Fruit fly (Drosophila melanogaster) whole organism, embryonic: ENCODE data around the gene CG4467.

Experiments used
- Aef1 ChIP-seq: fragments of 200-800 bp; sonication (Bioruptor generic); IDR thresholded peaks from 3 replicates; pipeline ENCODE4 v1.3.6; 2022; ENCODE audit warnings: missing biosample characterization, missing genetic modification characterization
- Atf3 ChIP-seq: fragments of 200-800 bp; sonication (Bioruptor generic); optimal IDR thresholded peaks from 3 replicates; lab custom pipeline; 2016; ENCODE audit warnings: missing biosample characterization, missing genetic modification characterization
- CG11085 ChIP-seq: fragments of 200-800 bp; sonication (Bioruptor generic); IDR thresholded peaks from 2 replicates; pipeline ENCODE4 v1.3.6; 2022; ENCODE audit warnings: missing biosample characterization, missing genetic modification characterization
- CG12659 ChIP-seq: fragments of 200-800 bp; sonication (Bioruptor generic); optimal IDR thresholded peaks from 3 replicates; lab custom pipeline; 2017; ENCODE audit warnings: mild to moderate bottlenecking, missing biosample characterization, missing genetic modification reagents, missing genetic modification characterization
- CG16779 ChIP-seq: fragments of 200-800 bp; sonication (Bioruptor generic); IDR thresholded peaks from 2 replicates; pipeline ENCODE4 v1.3.6; 2022; ENCODE audit warnings: missing biosample characterization, missing genetic modification characterization
- CG17328 ChIP-seq: fragments of 200-800 bp; sonication (Bioruptor generic); IDR thresholded peaks from 2 replicates; pipeline ENCODE4 v1.3.6; 2022; ENCODE audit warnings: missing biosample characterization, missing genetic modification characterization
- CG17912 ChIP-seq: fragments of 200-800 bp; sonication (Bioruptor generic); optimal IDR thresholded peaks from 2 replicates; lab custom pipeline; 2018; ENCODE audit warnings: missing biosample characterization, mild to moderate bottlenecking, missing genetic modification characterization
- CG31365 ChIP-seq: fragments of 200-800 bp; sonication (Bioruptor generic); optimal IDR thresholded peaks from 2 replicates; lab custom pipeline; 2018; ENCODE audit warnings: missing biosample characterization, mild to moderate bottlenecking, missing genetic modification characterization
- CG32772 ChIP-seq: fragments of 200-800 bp; sonication (Bioruptor generic); IDR thresholded peaks from 2 replicates; pipeline ENCODE4 v1.3.6; 2022; ENCODE audit warnings: missing biosample characterization, missing genetic modification characterization
- CG34376 ChIP-seq: fragments of 200-800 bp; sonication (Bioruptor generic); optimal IDR thresholded peaks from 2 replicates; lab custom pipeline; 2018; ENCODE audit warnings: missing biosample characterization, mild to moderate bottlenecking, missing genetic modification characterization
- CG34422 ChIP-seq: fragments of 200-800 bp; sonication (Bioruptor generic); IDR thresholded peaks from 3 replicates; pipeline ENCODE4 v1.3.6; 2022; ENCODE audit warnings: missing biosample characterization, missing genetic modification characterization
- CG3847 ChIP-seq: fragments of 200-800 bp; sonication (Bioruptor generic); IDR thresholded peaks from 2 replicates; pipeline ENCODE4 v1.3.6; 2022; ENCODE audit warnings: missing biosample characterization, missing genetic modification characterization
- CG7786 ChIP-seq: fragments of 200-800 bp; sonication (Bioruptor generic); optimal IDR thresholded peaks from 2 replicates; lab custom pipeline; 2016; ENCODE audit warnings: missing biosample characterization, missing genetic modification characterization
- CG8388 ChIP-seq: fragments of 200-800 bp; sonication (Bioruptor generic); optimal IDR thresholded peaks from 2 replicates; lab custom pipeline; 2019; ENCODE audit warnings: missing biosample characterization, mild to moderate bottlenecking, missing genetic modification characterization, moderate library complexity
- CG8944 ChIP-seq: fragments of 200-800 bp; sonication (Bioruptor generic); optimal IDR thresholded peaks from 3 replicates; lab custom pipeline; 2016; ENCODE audit warnings: missing biosample characterization, missing genetic modification characterization
- CG9727 ChIP-seq: fragments of 200-800 bp; sonication (Bioruptor generic); optimal IDR thresholded peaks from 3 replicates; lab custom pipeline; 2017; ENCODE audit warnings: missing biosample characterization, mild to moderate bottlenecking, missing genetic modification characterization
- CHES-1-like ChIP-seq: fragments of 200-800 bp; sonication (Bioruptor generic); optimal IDR thresholded peaks from 2 replicates; lab custom pipeline; 2016; ENCODE audit warnings: missing biosample characterization, missing genetic modification characterization
- Dad ChIP-seq: fragments of 200-800 bp; sonication (Bioruptor generic); optimal IDR thresholded peaks from 3 replicates; lab custom pipeline; 2016; ENCODE audit warnings: missing biosample characterization, missing genetic modification characterization
- Dip2 ChIP-seq: fragments of 200-800 bp; sonication (Bioruptor generic); IDR thresholded peaks from 2 replicates; pipeline ENCODE4 v1.3.6; 2022; ENCODE audit warnings: missing biosample characterization, missing genetic modification characterization
- Dip3 ChIP-seq: fragments of 200-800 bp; sonication (Bioruptor generic); optimal IDR thresholded peaks from 3 replicates; lab custom pipeline; 2016; ENCODE audit warnings: missing biosample characterization, missing genetic modification characterization
- Hmx ChIP-seq: fragments of 200-800 bp; sonication (Bioruptor generic); optimal IDR thresholded peaks from 2 replicates; lab custom pipeline; 2016; ENCODE audit warnings: missing biosample characterization, missing genetic modification characterization
- Hr3 ChIP-seq: fragments of 200-800 bp; sonication (Bioruptor generic); optimal IDR thresholded peaks from 3 replicates; lab custom pipeline; 2016; ENCODE audit warnings: missing biosample characterization, missing genetic modification characterization
- Hr51 ChIP-seq, 2 experiments: fragments of 200-800 bp; sonication (Bioruptor generic); optimal IDR thresholded peaks; 2 replicates in 1 of 2; 3 replicates in 1 of 2; lab custom pipeline; 2016 to 2018; ENCODE audit warnings: missing biosample characterization in 2 of 2, missing genetic modification characterization in 2 of 2, mild to moderate bottlenecking in 1 of 2, moderate library complexity in 1 of 2
- Lhr ChIP-seq: fragments of 200-800 bp; sonication (Bioruptor generic); optimal IDR thresholded peaks from 3 replicates; lab custom pipeline; 2017; ENCODE audit warnings: mild to moderate bottlenecking, missing biosample characterization, missing genetic modification reagents, missing genetic modification characterization
- Mad ChIP-seq: fragments of 200-800 bp; sonication (Bioruptor generic); optimal IDR thresholded peaks from 2 replicates; lab custom pipeline; 2016; ENCODE audit warnings: missing biosample characterization, missing genetic modification characterization
- NC2α ChIP-seq: fragments of 200-800 bp; sonication (Bioruptor generic); optimal IDR thresholded peaks from 2 replicates; lab custom pipeline; 2016; ENCODE audit warnings: missing biosample characterization, missing genetic modification characterization
- NK7.1 ChIP-seq: fragments of 200-800 bp; sonication (Bioruptor generic); optimal IDR thresholded peaks from 3 replicates; lab custom pipeline; 2016; ENCODE audit warnings: missing biosample characterization, missing genetic modification characterization
- Opbp ChIP-seq: fragments of 200-800 bp; sonication (Bioruptor generic); IDR thresholded peaks from 3 replicates; pipeline ENCODE4 v1.3.6; 2022; ENCODE audit warnings: missing biosample characterization, missing genetic modification characterization; ENCODE audit not compliant: partially characterized antibody
- PHDP ChIP-seq: fragments of 200-800 bp; sonication (Bioruptor generic); optimal IDR thresholded peaks from 3 replicates; lab custom pipeline; 2018; ENCODE audit warnings: missing biosample characterization, mild to moderate bottlenecking, missing genetic modification characterization, moderate library complexity
- Pdp1 ChIP-seq, 2 experiments: fragments of 200-800 bp; sonication (Bioruptor generic); optimal IDR thresholded peaks; 3 replicates each; lab custom pipeline; 2016; ENCODE audit warnings: missing biosample characterization in 2 of 2, missing genetic modification characterization in 2 of 2, mild to moderate bottlenecking in 1 of 2, moderate library complexity in 1 of 2
- Sin3A ChIP-seq: fragments of >200 bp; optimal IDR thresholded peaks from 2 replicates; lab custom pipeline; 2018
- TFAM ChIP-seq: fragments of 200-800 bp; sonication (Bioruptor generic); optimal IDR thresholded peaks from 2 replicates; lab custom pipeline; 2017; ENCODE audit warnings: missing biosample characterization, missing genetic modification characterization, inconsistent platforms
- Trl ChIP-seq, 3 experiments: fragments of >200 bp in 2 of 3; fragments of 200-800 bp in 1 of 3; sonication (Bioruptor generic) in 1 of 3; optimal IDR thresholded peaks; 2 replicates in 1 of 3; 3 replicates in 2 of 3; lab custom pipeline; 2016 to 2017; ENCODE audit warnings: missing biosample characterization in 1 of 3, missing genetic modification characterization in 1 of 3
- amos ChIP-seq: fragments of 200-800 bp; sonication (Bioruptor generic); IDR thresholded peaks from 2 replicates; pipeline ENCODE4 v1.3.6; 2022; ENCODE audit warnings: missing biosample characterization, missing genetic modification characterization; ENCODE audit not compliant: partially characterized antibody
- cwo ChIP-seq: fragments of 200-800 bp; sonication (Bioruptor generic); optimal IDR thresholded peaks from 3 replicates; lab custom pipeline; 2017; ENCODE audit warnings: missing biosample characterization, missing genetic modification characterization, mild to moderate bottlenecking, moderate library complexity, missing genetic modification reagents
- dmrt99B ChIP-seq: fragments of 200-800 bp; sonication (Bioruptor generic); optimal IDR thresholded peaks from 2 replicates; lab custom pipeline; 2018; ENCODE audit warnings: missing biosample characterization, mild to moderate bottlenecking, missing genetic modification characterization, moderate library complexity
- esg ChIP-seq: fragments of 200-800 bp; sonication (Bioruptor generic); conservative IDR thresholded peaks from 2 replicates; pipeline ENCODE4 v1.3.6; 2022; ENCODE audit warnings: missing biosample characterization, missing genetic modification characterization
- hbn ChIP-seq: fragments of 200-800 bp; sonication (Bioruptor generic); IDR thresholded peaks from 2 replicates; pipeline ENCODE4 v1.3.6; 2022; ENCODE audit warnings: missing biosample characterization, missing genetic modification characterization; ENCODE audit not compliant: partially characterized antibody
- insv ChIP-seq, 2 experiments: fragments of 200-800 bp; sonication (Bioruptor generic); optimal IDR thresholded peaks; 3 replicates each; lab custom pipeline; 2016 to 2018; ENCODE audit warnings: missing biosample characterization in 2 of 2, missing genetic modification characterization in 2 of 2
- inv ChIP-seq: fragments of 200-800 bp; sonication (Bioruptor generic); IDR thresholded peaks from 2 replicates; pipeline ENCODE4 v1.3.6; 2022; ENCODE audit warnings: missing biosample characterization, missing genetic modification characterization; ENCODE audit not compliant: partially characterized antibody
- ken ChIP-seq: fragments of 200-800 bp; sonication (Bioruptor generic); IDR thresholded peaks from 3 replicates; pipeline ENCODE4 v1.3.6; 2022; ENCODE audit warnings: missing biosample characterization, missing genetic modification characterization
- lilli ChIP-seq: fragments of 200-800 bp; sonication (Bioruptor generic); optimal IDR thresholded peaks from 3 replicates; lab custom pipeline; 2016; ENCODE audit warnings: missing biosample characterization, missing genetic modification characterization
- mam ChIP-seq: fragments of 200-800 bp; sonication (Bioruptor generic); optimal IDR thresholded peaks from 3 replicates; lab custom pipeline; 2016; ENCODE audit warnings: missing biosample characterization, missing genetic modification characterization
- onecut ChIP-seq: fragments of 200-800 bp; sonication (Bioruptor generic); IDR thresholded peaks from 2 replicates; pipeline ENCODE4 v1.3.6; 2022; ENCODE audit warnings: missing biosample characterization, missing genetic modification characterization
- pan ChIP-seq, 4 experiments: fragments of >200 bp in 3 of 4; fragments of 200-800 bp in 1 of 4; sonication (Bioruptor generic) in 1 of 4; optimal IDR thresholded peaks in 3 of 4; IDR thresholded peaks in 1 of 4; 2 replicates each; pipeline versions ENCODE4 v1.3.6 to Lab custom; 2017 to 2022; ENCODE audit warnings: missing biosample characterization in 2 of 4, missing genetic modification characterization in 2 of 4, mixed read lengths in 1 of 4
- schlank ChIP-seq: fragments of 200-800 bp; sonication (Bioruptor generic); optimal IDR thresholded peaks from 2 replicates; lab custom pipeline; 2018; ENCODE audit warnings: missing biosample characterization, mild to moderate bottlenecking, missing genetic modification characterization
- tio ChIP-seq: fragments of 200-800 bp; sonication (Bioruptor generic); optimal IDR thresholded peaks from 2 replicates; lab custom pipeline; 2017; ENCODE audit warnings: missing biosample characterization, missing genetic modification characterization, inconsistent platforms
- trh ChIP-seq: fragments of 200-800 bp; sonication (Bioruptor generic); optimal IDR thresholded peaks from 2 replicates; lab custom pipeline; 2016; ENCODE audit warnings: missing biosample characterization, missing genetic modification characterization
- twi ChIP-seq: fragments of 200-800 bp; optimal IDR thresholded peaks from 2 replicates; lab custom pipeline; 2019; ENCODE audit warnings: missing biosample characterization, mild to moderate bottlenecking, missing genetic modification characterization, moderate library complexity
- vfl ChIP-seq: fragments of 200-800 bp; sonication (Bioruptor generic); optimal IDR thresholded peaks from 2 replicates; lab custom pipeline; 2016; ENCODE audit warnings: missing biosample characterization, missing genetic modification characterization

CG4467 gene

DNA sequence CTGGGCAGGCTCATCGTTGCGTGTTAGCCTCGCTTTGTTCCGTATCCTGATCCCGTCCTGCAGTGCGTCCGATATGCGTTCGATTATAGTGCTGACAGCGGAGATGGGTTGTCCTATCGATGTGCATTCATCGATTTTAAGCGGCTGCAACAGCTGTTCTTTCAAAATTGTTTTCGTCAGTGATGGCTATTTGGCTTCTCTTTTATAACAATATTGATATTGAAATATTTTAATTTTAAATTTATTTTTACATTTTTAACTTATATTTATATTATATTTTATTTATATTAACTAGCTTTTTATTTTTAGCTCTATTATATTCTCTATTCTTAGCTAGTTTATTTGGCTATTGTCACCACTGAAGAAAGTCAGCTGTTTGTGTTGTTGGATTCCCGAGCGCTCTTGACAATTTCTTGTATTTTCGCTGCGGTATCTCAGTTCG lies 9.3 kb upstream of the CG4467 start, which contains the start of the genes wda and Pex11c (continued):
- TF ChIP-seq vfl (no peak), CHES-1-like (peak; percentile 61), CG3847 (GFP tag; lab: Robert Waterston, UW) (peak; percentile 89), CG16779 (GFP tag; lab: Robert Waterston, UW) (no peak), CG8388 (GFP tag; lab: Kevin White, UChicago) (peak; percentile 93), Sin3A (lab: Kevin White, UChicago) (no peak), Mad (GFP tag; lab: Kevin White, UChicago) (peak; percentile 44), cwo (peak; percentile 73), mam (GFP tag; lab: Kevin White, UChicago) (no peak), CG9727 (GFP tag; lab: Kevin White, UChicago) (peak; percentile 80), NK7.1 (GFP tag; lab: Kevin White, UChicago) (no peak), Lhr (GFP tag; lab: Kevin White, UChicago) (peak; percentile 35), amos (GFP tag; lab: Robert Waterston, UW) (peak; percentile 77), NC2α (GFP tag; lab: Kevin White, UChicago) (no peak), Dip2 (GFP tag; lab: Robert Waterston, UW) (no peak), inv (GFP tag; lab: Robert Waterston, UW) (peak; percentile 59; the same call in 1 of the 2 replicates), Opbp (GFP tag; lab: Robert Waterston, UW) (peak; percentile 77; the same call in 2 of the 3 replicates), insv (GFP tag; optimal IDR thresholded peaks at IDR 0.05; lab: Kevin White, UChicago) (peak in 1 of 2 experiments; percentile 52), tio (GFP tag; lab: Kevin White, UChicago) (peak; percentile 65), CG34376 (GFP tag; lab: Kevin White, UChicago) (no peak), Hmx (GFP tag; lab: Kevin White, UChicago) (no peak), dmrt99B (peak; percentile 86), Hr3 (GFP tag; lab: Kevin White, UChicago) (peak; percentile 91), Dad (no peak), trh (no peak), pan (optimal IDR thresholded peaks at IDR 0.05; lab: Kevin White, UChicago) (no peak), pan (GFP tag; optimal IDR thresholded peaks at IDR 0.05 in 1 of 2, IDR thresholded peaks at IDR 0.05 in 1 of 2) (peak in 1 of 2 experiments; percentile 92), CG32772 (no peak; the same call in 1 of the 2 replicates), CG8944 (GFP tag; lab: Kevin White, UChicago) (no peak), ken (peak; percentile 80), CG7786 (GFP tag; lab: Kevin White, UChicago) (peak; percentile 39), CG17328 (peak; percentile 85), Atf3 (GFP tag; lab: Kevin White, UChicago) (peak; percentile 0), CG12659 (GFP tag; lab: Kevin White, UChicago) (peak; percentile 92), CG34422 (GFP tag; lab: Robert Waterston, UW) (peak; percentile 93), onecut (GFP tag; lab: Robert Waterston, UW) (peak; percentile 54; the same call in 1 of the 2 replicates), hbn (peak; percentile 54), twi (tag; lab: Kevin White, UChicago) (peak; percentile 86), Hr51 (GFP tag; optimal IDR thresholded peaks at IDR 0.05; lab: Kevin White, UChicago) (peak; percentile 56 to 92), CG31365 (tag; lab: Kevin White, UChicago) (no peak), PHDP (tag; lab: Kevin White, UChicago) (peak; percentile 92), Trl (optimal IDR thresholded peaks at IDR 0.05; lab: Kevin White, UChicago) (no peak), Trl (GFP tag; optimal IDR thresholded peaks at IDR 0.05; lab: Kevin White, UChicago) (peak; percentile 8), Pdp1 (GFP tag; optimal IDR thresholded peaks at IDR 0.05; lab: Kevin White, UChicago) (peak in 1 of 2 experiments; percentile 2), lilli (peak; percentile 77), esg (GFP tag; lab: Robert Waterston, UW) (peak; percentile 87), TFAM (GFP tag; lab: Kevin White, UChicago) (no peak), CG11085 (GFP tag; lab: Robert Waterston, UW) (peak; percentile 66), schlank (no peak), Dip3 (GFP tag; lab: Kevin White, UChicago) (peak; percentile 26), Aef1 (GFP tag; lab: Robert Waterston, UW) (peak; percentile 84), CG17912 (GFP tag; lab: Kevin White, UChicago) (no peak)
